Fruit fly (Drosophila melanogaster): ENCODE results near the gene CG16820.
A peak's percentile ranks its signal among the peaks of the same experiment; 100 is the strongest.

CG16820 gene

DNA sequence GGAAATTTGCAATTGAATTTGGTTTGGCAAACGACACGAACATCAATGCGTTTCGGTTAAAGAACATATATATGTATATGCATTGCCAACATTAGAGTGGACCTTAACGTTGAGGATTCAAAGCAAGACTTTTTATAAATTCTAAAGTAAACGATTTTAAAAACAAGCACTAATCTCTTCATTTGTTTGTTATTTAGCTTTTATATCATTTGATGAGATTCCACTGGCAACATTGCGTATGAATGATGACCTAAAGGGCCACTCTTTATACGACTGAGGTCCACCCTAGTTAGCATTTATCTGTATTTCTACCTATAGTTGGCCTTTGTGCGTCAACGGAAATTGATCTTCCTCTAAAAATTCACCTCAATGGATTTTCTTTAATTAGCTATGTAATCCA is 12.7 kb downstream of the CG16820 start (continued):
- peak; percentile 52 for TF ChIP-seq Blimp-1 (GFP tag; optimal IDR thresholded peaks at IDR 0.05)
- TF ChIP-seq CG14667 (GFP tag; IDR thresholded peaks at IDR 0.05): no peak
- no peak for TF ChIP-seq CG12071 (GFP tag; optimal IDR thresholded peaks at IDR 0.05)
- peak; percentile 30 for TF ChIP-seq HHEX (GFP tag; optimal IDR thresholded peaks at IDR 0.05)
- TF ChIP-seq CG6689 (GFP tag; IDR thresholded peaks at IDR 0.05): peak; percentile 36; the same call in 1 of the 2 replicates
- TF ChIP-seq ken (GFP tag; IDR thresholded peaks at IDR 0.05): no peak
- no peak for TF ChIP-seq ERR (GFP tag; optimal IDR thresholded peaks at IDR 0.05)
- peak; percentile 51; the same call in 2 of the 3 replicates for TF ChIP-seq ci (GFP tag; IDR thresholded peaks at IDR 0.05)
- TF ChIP-seq Sin3A (optimal IDR thresholded peaks at IDR 0.05): no peak
- TF ChIP-seq CG34224 (GFP tag; IDR thresholded peaks at IDR 0.05; ENCODE audit: partially characterized antibody): no peak
- no peak for TF ChIP-seq pb (GFP tag; optimal IDR thresholded peaks at IDR 0.05)
- no peak for TF ChIP-seq pho (GFP tag; optimal IDR thresholded peaks at IDR 0.05)
- TF ChIP-seq odd (GFP tag; optimal IDR thresholded peaks at IDR 0.05): no peak
- no peak for TF ChIP-seq ato (GFP tag; IDR thresholded peaks at IDR 0.05; ENCODE audit: partially characterized antibody)
- TF ChIP-seq CG9797 (GFP tag; optimal IDR thresholded peaks at IDR 0.05): no peak
- TF ChIP-seq cad (GFP tag; optimal IDR thresholded peaks at IDR 0.05): no peak
- TF ChIP-seq fd96Cb (tag; optimal IDR thresholded peaks at IDR 0.05): peak; percentile 19
- no peak for TF ChIP-seq HLH4C (GFP tag; IDR thresholded peaks at IDR 0.05; ENCODE audit: partially characterized antibody)
- no peak for TF ChIP-seq CG2889 (GFP tag; IDR thresholded peaks at IDR 0.05)
- no peak for TF ChIP-seq CG6854 (GFP tag; optimal IDR thresholded peaks at IDR 0.05)
- no peak for TF ChIP-seq CG4404 (GFP tag; IDR thresholded peaks at IDR 0.05)
- TF ChIP-seq Lim3 (GFP tag; IDR thresholded peaks at IDR 0.05): no peak
- TF ChIP-seq CG13775 (GFP tag; optimal IDR thresholded peaks at IDR 0.05): no peak
- TF ChIP-seq fu2 (GFP tag; optimal IDR thresholded peaks at IDR 0.05): no peak
- no peak for TF ChIP-seq maf-S (GFP tag; optimal IDR thresholded peaks at IDR 0.05)
- no peak for TF ChIP-seq CHES-1-like (GFP tag; optimal IDR thresholded peaks at IDR 0.05)
- TF ChIP-seq CG6813 (GFP tag; optimal IDR thresholded peaks at IDR 0.05): no peak
- no peak for TF ChIP-seq CG1792 (GFP tag; optimal IDR thresholded peaks at IDR 0.05)
- TF ChIP-seq Lhr (GFP tag; optimal IDR thresholded peaks at IDR 0.05): no peak
- 0 out of 2 replicates have a peak, but pooled peaks have one; percentile 19 for TF ChIP-seq seq (GFP tag; IDR thresholded peaks at IDR 0.05)
- no peak for TF ChIP-seq CG42726 (GFP tag; IDR thresholded peaks at IDR 0.05; ENCODE audit: partially characterized antibody)
- 0 out of 3 replicates have a peak, but pooled peaks have one; percentile 18 for TF ChIP-seq B-H1 (GFP tag; IDR thresholded peaks at IDR 0.05)
- no peak for TF ChIP-seq CG18011 (GFP tag; optimal IDR thresholded peaks at IDR 0.05)
- no peak for TF ChIP-seq crp (GFP tag; optimal IDR thresholded peaks at IDR 0.05)
- no peak for TF ChIP-seq h (optimal IDR thresholded peaks at IDR 0.05)
- no peak for TF ChIP-seq CG12659 (GFP tag; optimal IDR thresholded peaks at IDR 0.05)
- no peak for TF ChIP-seq nau (GFP tag; optimal IDR thresholded peaks at IDR 0.05)
- TF ChIP-seq CG10147 (GFP tag; optimal IDR thresholded peaks at IDR 0.05): no peak
- TF ChIP-seq yki (optimal IDR thresholded peaks at IDR 0.05): no peak
- TF ChIP-seq CG31224 (GFP tag; IDR thresholded peaks at IDR 0.05): no peak
- TF ChIP-seq CG1832 (GFP tag; optimal IDR thresholded peaks at IDR 0.05): no peak
- no peak for TF ChIP-seq CG4854 (GFP tag; optimal IDR thresholded peaks at IDR 0.05)
- TF ChIP-seq CG1602 (GFP tag; optimal IDR thresholded peaks at IDR 0.05): no peak
- TF ChIP-seq CG11504 (tag; optimal IDR thresholded peaks at IDR 0.05): peak; percentile 48
- TF ChIP-seq Bdp1 (GFP tag; optimal IDR thresholded peaks at IDR 0.05): no peak
- no peak for TF ChIP-seq CG2202 (tag; optimal IDR thresholded peaks at IDR 0.05)
- 0 out of 2 replicates have a peak, but pooled peaks have one; percentile 22 for TF ChIP-seq H2.0 (GFP tag; IDR thresholded peaks at IDR 0.05)
- no peak for TF ChIP-seq CG10431 (GFP tag; optimal IDR thresholded peaks at IDR 0.05)
- TF ChIP-seq disco-r (GFP tag; optimal IDR thresholded peaks at IDR 0.05): no peak
- TF ChIP-seq Fer3 (tag; optimal IDR thresholded peaks at IDR 0.05): no peak
- TF ChIP-seq Sox102F (GFP tag; optimal IDR thresholded peaks at IDR 0.05): peak; percentile 54
- no peak; the same call in 1 of the 2 replicates for TF ChIP-seq vvl (GFP tag; IDR thresholded peaks at IDR 0.05)

All from whole organism, embryonic.